Fruit fly (Drosophila melanogaster): Measurements from ENCODE around the gene r.

Gene r

dm6 chrX:16640260-16641100 lies 14.7 kb upstream of the r start, which contains the start of the genes SNRPG and mthl1 (continued):
- TF ChIP-seq CG1529 (GFP tag; optimal IDR thresholded peaks at IDR 0.05) (peak; percentile 21), CG8478 (optimal IDR thresholded peaks at IDR 0.05) (no peak), jumu (GFP tag; optimal IDR thresholded peaks at IDR 0.05) (peak; percentile 86), pan (optimal IDR thresholded peaks at IDR 0.05) (no peak), pan (GFP tag; optimal IDR thresholded peaks at IDR 0.05 in 1 of 2, IDR thresholded peaks at IDR 0.05 in 1 of 2) (peak in 1 of 2 experiments; percentile 95), Neu2 (GFP tag; optimal IDR thresholded peaks at IDR 0.05; ENCODE audit: borderline replicate concordance) (no peak), CG8388 (GFP tag; optimal IDR thresholded peaks at IDR 0.05) (peak; percentile 38), Scr (GFP tag; IDR thresholded peaks at IDR 0.05; ENCODE audit: partially characterized antibody) (peak; percentile 74), Nf-YA (GFP tag; IDR thresholded peaks at IDR 0.05) (peak; percentile 61; the same call in 1 of the 2 replicates), CG9876 (GFP tag; optimal IDR thresholded peaks at IDR 0.05) (peak; percentile 75), HmgD (GFP tag; optimal IDR thresholded peaks at IDR 0.05) (peak; percentile 38), nom (GFP tag; optimal IDR thresholded peaks at IDR 0.05) (peak; percentile 31), mirr (GFP tag; optimal IDR thresholded peaks at IDR 0.05) (peak; percentile 24), CG6272 (GFP tag; IDR thresholded peaks at IDR 0.05) (peak; percentile 90), gfzf (GFP tag; optimal IDR thresholded peaks at IDR 0.05) (peak; percentile 72), CG11085 (GFP tag; IDR thresholded peaks at IDR 0.05) (peak; percentile 87), pum (GFP tag; optimal IDR thresholded peaks at IDR 0.05) (peak; percentile 85), CG12299 (tag; optimal IDR thresholded peaks at IDR 0.05) (peak; percentile 2), lab (GFP tag; optimal IDR thresholded peaks at IDR 0.05) (peak; percentile 81), CG3281 (GFP tag; optimal IDR thresholded peaks at IDR 0.05) (peak; percentile 53), Tbp (GFP tag; optimal IDR thresholded peaks at IDR 0.05) (no peak), Antp (GFP tag; optimal IDR thresholded peaks at IDR 0.05) (peak; percentile 73), NFAT (GFP tag; IDR thresholded peaks at IDR 0.05) (peak; percentile 96), CG18599 (GFP tag; optimal IDR thresholded peaks at IDR 0.05) (peak; percentile 70), CG13624 (GFP tag; optimal IDR thresholded peaks at IDR 0.05) (peak; percentile 76), CG6254 (GFP tag; optimal IDR thresholded peaks at IDR 0.05) (no peak), CG10462 (GFP tag; optimal IDR thresholded peaks at IDR 0.05) (peak; percentile 38), Abd-B (GFP tag; optimal IDR thresholded peaks at IDR 0.05) (peak; percentile 87), Bteb2 (GFP tag; optimal IDR thresholded peaks at IDR 0.05) (peak; percentile 59), Hr51 (GFP tag; optimal IDR thresholded peaks at IDR 0.05) (peak; percentile 75 to 80), CG4617 (GFP tag; optimal IDR thresholded peaks at IDR 0.05; ENCODE audit: borderline replicate concordance) (peak; percentile 34), CG9727 (GFP tag; optimal IDR thresholded peaks at IDR 0.05) (peak; percentile 60), ash1 (GFP tag; optimal IDR thresholded peaks at IDR 0.05) (no peak), CG9797 (GFP tag; optimal IDR thresholded peaks at IDR 0.05) (peak; percentile 82), Med (GFP tag) (peak; percentile 96), Bdp1 (GFP tag; optimal IDR thresholded peaks at IDR 0.05) (peak; percentile 70), Mes4 (GFP tag; optimal IDR thresholded peaks at IDR 0.05) (peak; percentile 32), gsb-n (tag; optimal IDR thresholded peaks at IDR 0.05) (peak; percentile 55), ken (GFP tag; IDR thresholded peaks at IDR 0.05) (peak; percentile 93), CG14050 (GFP tag; IDR thresholded peaks at IDR 0.05) (peak; percentile 63), CG10366 (GFP tag; IDR thresholded peaks at IDR 0.05) (peak; percentile 49), ind (GFP tag; optimal IDR thresholded peaks at IDR 0.05) (peak; percentile 88), CG1603 (tag; optimal IDR thresholded peaks at IDR 0.05) (peak; percentile 79), chif (GFP tag; optimal IDR thresholded peaks at IDR 0.05) (peak; percentile 58 to 73), Ssrp (tag; optimal IDR thresholded peaks at IDR 0.05) (peak; percentile 79), B-H2 (GFP tag; optimal IDR thresholded peaks at IDR 0.05) (peak; percentile 59), Oli (tag; optimal IDR thresholded peaks at IDR 0.05) (peak; percentile 72), CG34224 (GFP tag; IDR thresholded peaks at IDR 0.05; ENCODE audit: partially characterized antibody) (peak; percentile 65), sqz (GFP tag; optimal IDR thresholded peaks at IDR 0.05) (peak; percentile 96)
